Fruit fly (Drosophila melanogaster) S2 (cell line): ENCODE measurements around the gene Der-1.

Experiments
- CG8478 ChIP-seq: fragments of >200 bp; optimal IDR thresholded peaks from 2 replicates; lab custom pipeline; 2018
- CTCF ChIP-seq, 2 experiments: fragments of >200 bp; optimal IDR thresholded peaks; 2 replicates each; lab custom pipeline; 2018

dm6 chr2L:1927406-1927805 lies 46.4 kb upstream of the Der-1 start:
- TF ChIP-seq CG8478 (no peak), CTCF (optimal IDR thresholded peaks at IDR 0.05; lab: Kevin White, UChicago) (no peak)
